Fruit fly (Drosophila melanogaster) whole organism, embryonic: ENCODE results near the gene CG17362.

Experiments
- Asciz ChIP-seq: fragments of 200-800 bp; sonication (Bioruptor generic); optimal IDR thresholded peaks from 2 replicates; lab custom pipeline; 2017; ENCODE audit warnings: missing biosample characterization, mild to moderate bottlenecking, missing genetic modification characterization, missing genetic modification reagents
- CG10565 ChIP-seq: fragments of 200-800 bp; sonication (Bioruptor generic); optimal IDR thresholded peaks from 3 replicates; lab custom pipeline; 2016; ENCODE audit warnings: missing biosample characterization, mild to moderate bottlenecking, missing genetic modification characterization
- CG11085 ChIP-seq: fragments of 200-800 bp; sonication (Bioruptor generic); IDR thresholded peaks from 2 replicates; pipeline ENCODE4 v1.3.6; 2022; ENCODE audit warnings: missing biosample characterization, missing genetic modification characterization
- CG12942 ChIP-seq: fragments of 200-800 bp; sonication (Bioruptor generic); optimal IDR thresholded peaks from 3 replicates; lab custom pipeline; 2016; ENCODE audit warnings: missing biosample characterization, missing genetic modification characterization
- CG13296 ChIP-seq: fragments of 200-800 bp; sonication (Bioruptor generic); optimal IDR thresholded peaks from 3 replicates; lab custom pipeline; 2018; ENCODE audit warnings: missing biosample characterization, mild to moderate bottlenecking, missing genetic modification characterization
- CG13424 ChIP-seq: fragments of 200-800 bp; sonication (Bioruptor generic); optimal IDR thresholded peaks from 2 replicates; lab custom pipeline; 2019; ENCODE audit warnings: missing biosample characterization, mild to moderate bottlenecking, missing genetic modification characterization, moderate library complexity
- CG16813 ChIP-seq: fragments of 200-800 bp; sonication (Bioruptor generic); IDR thresholded peaks from 3 replicates; pipeline ENCODE4 v1.3.6; 2022; ENCODE audit warnings: missing biosample characterization, missing genetic modification characterization; ENCODE audit not compliant: partially characterized antibody
- CG18262 ChIP-seq: fragments of 200-800 bp; optimal IDR thresholded peaks from 3 replicates; lab custom pipeline; 2019; ENCODE audit warnings: missing biosample characterization, mild to moderate bottlenecking, missing genetic modification characterization, moderate library complexity
- CG2678 ChIP-seq: fragments of 200-800 bp; sonication (Bioruptor generic); optimal IDR thresholded peaks from 3 replicates; lab custom pipeline; 2019; ENCODE audit warnings: missing biosample characterization, mild to moderate bottlenecking, missing genetic modification characterization, moderate library complexity
- CG31441 ChIP-seq: fragments of 200-800 bp; sonication (Bioruptor generic); IDR thresholded peaks from 2 replicates; pipeline ENCODE4 v1.3.6; 2022; ENCODE audit warnings: missing biosample characterization, missing genetic modification characterization
- CG32532 ChIP-seq: fragments of 200-800 bp; sonication (Bioruptor generic); IDR thresholded peaks from 2 replicates; pipeline ENCODE4 v1.3.6; 2022; ENCODE audit warnings: missing biosample characterization, missing genetic modification characterization
- CG32767 ChIP-seq: fragments of 200-800 bp; sonication (Bioruptor generic); IDR thresholded peaks from 2 replicates; pipeline ENCODE4 v1.3.6; 2022; ENCODE audit warnings: missing biosample characterization, missing genetic modification characterization
- CG3726 ChIP-seq: fragments of 200-800 bp; sonication (Bioruptor generic); IDR thresholded peaks from 3 replicates; pipeline ENCODE4, ENCODE4 v1.3.6; 2022; ENCODE audit warnings: missing biosample characterization, missing genetic modification characterization
- CG3847 ChIP-seq: fragments of 200-800 bp; sonication (Bioruptor generic); IDR thresholded peaks from 2 replicates; pipeline ENCODE4 v1.3.6; 2022; ENCODE audit warnings: missing biosample characterization, missing genetic modification characterization
- CG4328 ChIP-seq: fragments of 200-800 bp; sonication (Bioruptor generic); optimal IDR thresholded peaks from 3 replicates; lab custom pipeline; 2017; ENCODE audit warnings: missing biosample characterization, missing genetic modification reagents, missing genetic modification characterization
- CG6765 ChIP-seq: fragments of 200-800 bp; sonication (Bioruptor generic); optimal IDR thresholded peaks from 3 replicates; lab custom pipeline; 2017; ENCODE audit warnings: missing biosample characterization, mild to moderate bottlenecking, missing genetic modification characterization
- CG7556 ChIP-seq: fragments of 200-800 bp; sonication (Bioruptor generic); optimal IDR thresholded peaks from 2 replicates; lab custom pipeline; 2017; ENCODE audit warnings: missing biosample characterization, mild to moderate bottlenecking, missing genetic modification characterization
- CG7745 ChIP-seq: fragments of 200-800 bp; sonication (Bioruptor generic); optimal IDR thresholded peaks from 2 replicates; lab custom pipeline; 2018; ENCODE audit warnings: missing biosample characterization, mild to moderate bottlenecking, missing genetic modification characterization, moderate library complexity
- CG7786 ChIP-seq: fragments of 200-800 bp; sonication (Bioruptor generic); optimal IDR thresholded peaks from 2 replicates; lab custom pipeline; 2016; ENCODE audit warnings: missing biosample characterization, missing genetic modification characterization
- CG8290 ChIP-seq, 3 experiments: fragments of 200-800 bp; sonication (Bioruptor generic); optimal IDR thresholded peaks; 2 replicates each; lab custom pipeline; 2016 to 2019; ENCODE audit warnings: missing biosample characterization in 3 of 3, missing genetic modification characterization in 3 of 3, mild to moderate bottlenecking in 2 of 3, moderate library complexity in 1 of 3
- CG9609 ChIP-seq: fragments of 200-800 bp; sonication (Bioruptor generic); optimal IDR thresholded peaks from 3 replicates; lab custom pipeline; 2016; ENCODE audit warnings: missing biosample characterization, missing genetic modification characterization
- CG9727 ChIP-seq: fragments of 200-800 bp; sonication (Bioruptor generic); optimal IDR thresholded peaks from 3 replicates; lab custom pipeline; 2017; ENCODE audit warnings: missing biosample characterization, mild to moderate bottlenecking, missing genetic modification characterization
- CG9932 ChIP-seq: fragments of 200-800 bp; sonication (Bioruptor generic); IDR thresholded peaks from 2 replicates; pipeline ENCODE4 v1.3.6; 2022; ENCODE audit warnings: missing biosample characterization, missing genetic modification characterization
- Chrac-16 ChIP-seq: fragments of 200-800 bp; sonication (Bioruptor generic); optimal IDR thresholded peaks from 3 replicates; lab custom pipeline; 2016; ENCODE audit warnings: missing biosample characterization, missing genetic modification characterization
- Deaf1 ChIP-seq: fragments of 200-800 bp; optimal IDR thresholded peaks from 3 replicates; lab custom pipeline; 2019; ENCODE audit warnings: missing biosample characterization, mild to moderate bottlenecking, missing genetic modification characterization, moderate library complexity
- E2f2 ChIP-seq: fragments of 200-800 bp; sonication (Bioruptor generic); IDR thresholded peaks from 2 replicates; pipeline ENCODE4 v1.3.6; 2022; ENCODE audit warnings: missing biosample characterization, missing genetic modification characterization
- HmgD ChIP-seq: fragments of 200-800 bp; sonication (Bioruptor generic); optimal IDR thresholded peaks from 3 replicates; lab custom pipeline; 2016; ENCODE audit warnings: missing biosample characterization, missing genetic modification characterization
- HmgZ ChIP-seq: fragments of 200-800 bp; sonication (Bioruptor generic); optimal IDR thresholded peaks from 2 replicates; lab custom pipeline; 2018; ENCODE audit warnings: missing biosample characterization, mild to moderate bottlenecking, missing genetic modification characterization
- Lim3 ChIP-seq: fragments of 200-800 bp; sonication (Bioruptor generic); IDR thresholded peaks from 2 replicates; pipeline ENCODE4 v1.3.6; 2022; ENCODE audit warnings: missing biosample characterization, missing genetic modification characterization
- NK7.1 ChIP-seq: fragments of 200-800 bp; sonication (Bioruptor generic); optimal IDR thresholded peaks from 3 replicates; lab custom pipeline; 2016; ENCODE audit warnings: missing biosample characterization, missing genetic modification characterization
- Neu2 ChIP-seq: fragments of 200-800 bp; sonication (Bioruptor generic); optimal IDR thresholded peaks from 3 replicates; lab custom pipeline; 2016; ENCODE audit warnings: missing biosample characterization, missing genetic modification characterization, borderline replicate concordance
- Spps ChIP-seq: fragments of 200-800 bp; sonication (Bioruptor generic); optimal IDR thresholded peaks from 2 replicates; lab custom pipeline; 2018; ENCODE audit warnings: missing biosample characterization, mild to moderate bottlenecking, missing genetic modification characterization
- Taf1 ChIP-seq: fragments of 200-800 bp; sonication (Bioruptor generic); IDR thresholded peaks from 2 replicates; pipeline ENCODE4 v1.3.6; 2022; ENCODE audit warnings: missing biosample characterization, missing genetic modification characterization
- YL-1 ChIP-seq: fragments of 200-800 bp; sonication (Bioruptor generic); optimal IDR thresholded peaks from 3 replicates; lab custom pipeline; 2017; ENCODE audit warnings: missing biosample characterization, mild to moderate bottlenecking, missing genetic modification characterization
- chif ChIP-seq, 2 experiments: fragments of 200-800 bp; sonication (Bioruptor generic); optimal IDR thresholded peaks; 3 replicates each; lab custom pipeline; 2016; ENCODE audit warnings: missing biosample characterization in 2 of 2, missing genetic modification characterization in 2 of 2
- corto ChIP-seq: fragments of 200-800 bp; sonication (Bioruptor generic); optimal IDR thresholded peaks from 2 replicates; lab custom pipeline; 2016; ENCODE audit warnings: missing biosample characterization, mild to moderate bottlenecking, missing genetic modification characterization, moderate library complexity
- crc ChIP-seq: fragments of 200-800 bp; sonication (Bioruptor generic); optimal IDR thresholded peaks from 2 replicates; lab custom pipeline; 2016; ENCODE audit warnings: missing biosample characterization, missing genetic modification characterization
- cwo ChIP-seq: fragments of 200-800 bp; sonication (Bioruptor generic); optimal IDR thresholded peaks from 3 replicates; lab custom pipeline; 2017; ENCODE audit warnings: missing biosample characterization, missing genetic modification characterization, mild to moderate bottlenecking, moderate library complexity, missing genetic modification reagents
- dimm ChIP-seq: fragments of 200-800 bp; sonication (Bioruptor generic); IDR thresholded peaks from 2 replicates; pipeline ENCODE4 v1.3.6; 2022; ENCODE audit warnings: missing biosample characterization, missing genetic modification characterization
- dmrt99B ChIP-seq: fragments of 200-800 bp; sonication (Bioruptor generic); optimal IDR thresholded peaks from 2 replicates; lab custom pipeline; 2018; ENCODE audit warnings: missing biosample characterization, mild to moderate bottlenecking, missing genetic modification characterization, moderate library complexity
- fd3F ChIP-seq: fragments of 200-800 bp; sonication (Bioruptor generic); optimal IDR thresholded peaks from 2 replicates; lab custom pipeline; 2018; ENCODE audit warnings: missing biosample characterization, mild to moderate bottlenecking, missing genetic modification characterization, moderate library complexity
- gcm ChIP-seq: fragments of 200-800 bp; sonication (Bioruptor generic); optimal IDR thresholded peaks from 2 replicates; lab custom pipeline; 2019; ENCODE audit warnings: missing biosample characterization, mild to moderate bottlenecking, missing genetic modification characterization, moderate library complexity
- grau ChIP-seq: fragments of 200-800 bp; optimal IDR thresholded peaks from 3 replicates; lab custom pipeline; 2019; ENCODE audit warnings: missing biosample characterization, mild to moderate bottlenecking, missing genetic modification characterization, moderate library complexity
- hbn ChIP-seq: fragments of 200-800 bp; sonication (Bioruptor generic); IDR thresholded peaks from 2 replicates; pipeline ENCODE4 v1.3.6; 2022; ENCODE audit warnings: missing biosample characterization, missing genetic modification characterization; ENCODE audit not compliant: partially characterized antibody
- seq ChIP-seq: fragments of 200-800 bp; sonication (Bioruptor generic); IDR thresholded peaks from 2 replicates; pipeline ENCODE4 v1.3.6; 2022; ENCODE audit warnings: missing biosample characterization, missing genetic modification characterization
- slbo ChIP-seq: fragments of 200-800 bp; sonication (Bioruptor generic); IDR thresholded peaks from 2 replicates; pipeline ENCODE4 v1.3.6; 2022; ENCODE audit warnings: missing biosample characterization, missing genetic modification characterization
- tgo ChIP-seq: fragments of 200-800 bp; sonication (Bioruptor generic); IDR thresholded peaks from 3 replicates; pipeline ENCODE4 v1.3.6; 2022; ENCODE audit warnings: missing biosample characterization, missing genetic modification characterization
- usp ChIP-seq: fragments of >200 bp; optimal IDR thresholded peaks from 2 replicates; lab custom pipeline; 2017; ENCODE audit warnings: missing biosample characterization, missing genetic modification characterization
- wor ChIP-seq: fragments of 200-800 bp; sonication (Bioruptor generic); IDR thresholded peaks from 2 replicates; pipeline ENCODE4 v1.3.6; 2022; ENCODE audit warnings: missing biosample characterization, missing genetic modification characterization

Gene CG17362

DNA sequence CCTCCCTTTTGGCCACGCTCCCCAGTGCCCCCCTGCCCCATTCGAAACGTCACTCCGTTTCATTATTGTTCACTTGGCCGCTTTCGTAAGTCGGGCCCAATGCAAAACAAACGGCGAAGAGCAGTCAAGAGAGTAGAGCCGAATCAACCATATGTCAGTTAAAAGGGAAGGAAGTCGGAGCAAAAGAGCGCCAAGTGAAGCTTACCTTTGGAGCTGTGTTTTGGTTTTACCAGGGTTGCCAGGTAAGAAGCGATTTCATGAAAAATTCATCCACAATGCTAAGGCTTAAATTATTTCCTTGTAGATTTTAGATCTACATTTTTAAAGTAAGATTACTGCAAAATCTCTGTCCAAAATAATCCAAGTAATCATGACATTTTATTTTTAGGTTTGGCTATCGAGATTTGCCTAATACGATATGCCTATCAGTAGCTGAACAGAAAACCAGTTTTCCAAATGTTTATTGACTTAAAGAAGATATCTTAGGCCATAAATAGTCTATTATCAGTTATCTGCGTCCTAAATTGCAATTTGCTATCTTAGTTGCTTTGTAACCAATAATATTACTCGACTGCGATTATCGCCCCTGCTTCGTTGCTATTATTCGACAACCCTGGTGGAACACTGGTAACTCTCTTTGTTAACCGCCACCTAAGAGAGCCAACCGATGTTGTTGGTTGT is 47.8 kb upstream of the CG17362 start (continued):
- TF ChIP-seq chif (GFP tag; optimal IDR thresholded peaks at IDR 0.05; lab: Kevin White, UChicago) (peak; percentile 89 to 90), tgo (GFP tag; lab: Robert Waterston, UW) (peak; percentile 77), CG10565 (peak; percentile 27), Taf1 (peak; percentile 47; the same call in 1 of the 2 replicates), Asciz (GFP tag; lab: Kevin White, UChicago) (peak; percentile 83), fd3F (GFP tag; lab: Kevin White, UChicago) (peak; percentile 84), CG7745 (tag; lab: Kevin White, UChicago) (no peak), corto (GFP tag; lab: Kevin White, UChicago) (no peak), Neu2 (peak; percentile 59), CG16813 (GFP tag; lab: Robert Waterston, UW) (no peak), wor (no peak; the same call in none of the 2 replicates), CG9932 (peak; percentile 77), hbn (no peak), Spps (peak; percentile 63), seq (GFP tag; lab: Robert Waterston, UW) (peak; percentile 66), Chrac-16 (peak; percentile 80), dmrt99B (tag; lab: Kevin White, UChicago) (peak; percentile 94), CG9727 (GFP tag; lab: Kevin White, UChicago) (peak; percentile 90), CG3847 (GFP tag; lab: Robert Waterston, UW) (peak; percentile 69; the same call in 1 of the 2 replicates), YL-1 (peak; percentile 58), CG13296 (GFP tag; lab: Kevin White, UChicago) (peak; percentile 93), CG8290 (GFP tag; optimal IDR thresholded peaks at IDR 0.05; lab: Kevin White, UChicago) (peak; percentile 57), CG8290 (tag; optimal IDR thresholded peaks at IDR 0.05; lab: Kevin White, UChicago) (peak; percentile 69 to 75), HmgZ (tag; lab: Kevin White, UChicago) (peak; percentile 69), CG2678 (tag; lab: Kevin White, UChicago) (peak; percentile 97), CG7786 (GFP tag; lab: Kevin White, UChicago) (peak; percentile 88), CG4328 (peak; percentile 92), CG13424 (tag; lab: Kevin White, UChicago) (peak; percentile 93), Deaf1 (tag; lab: Kevin White, UChicago) (no peak), HmgD (peak; percentile 58), CG3726 (GFP tag; lab: Robert Waterston, UW) (no peak), usp (GFP tag; lab: Kevin White, UChicago) (no peak), Lim3 (GFP tag; lab: Robert Waterston, UW) (no peak), CG11085 (GFP tag; lab: Robert Waterston, UW) (peak; percentile 53), E2f2 (peak; percentile 47), dimm (no peak), cwo (GFP tag; lab: Kevin White, UChicago) (peak; percentile 86), CG12942 (peak; percentile 78), CG32532 (GFP tag; lab: Robert Waterston, UW) (no peak; the same call in none of the 2 replicates), crc (GFP tag; lab: Kevin White, UChicago) (peak; percentile 81), NK7.1 (GFP tag; lab: Kevin White, UChicago) (peak; percentile 87), CG31441 (GFP tag; lab: Robert Waterston, UW) (peak; percentile 92), CG6765 (GFP tag; lab: Kevin White, UChicago) (peak; percentile 93), CG9609 (GFP tag; lab: Kevin White, UChicago) (peak; percentile 89), CG18262 (peak; percentile 95), grau (peak; percentile 91), CG32767 (peak; percentile 66), slbo (GFP tag; lab: Robert Waterston, UW) (peak; percentile 65), CG7556 (GFP tag; lab: Kevin White, UChicago) (peak; percentile 96), gcm (GFP tag; lab: Kevin White, UChicago) (peak; percentile 69)
